Worm (Caenorhabditis elegans): ENCODE results near the gene ZC376.8.

DNA sequence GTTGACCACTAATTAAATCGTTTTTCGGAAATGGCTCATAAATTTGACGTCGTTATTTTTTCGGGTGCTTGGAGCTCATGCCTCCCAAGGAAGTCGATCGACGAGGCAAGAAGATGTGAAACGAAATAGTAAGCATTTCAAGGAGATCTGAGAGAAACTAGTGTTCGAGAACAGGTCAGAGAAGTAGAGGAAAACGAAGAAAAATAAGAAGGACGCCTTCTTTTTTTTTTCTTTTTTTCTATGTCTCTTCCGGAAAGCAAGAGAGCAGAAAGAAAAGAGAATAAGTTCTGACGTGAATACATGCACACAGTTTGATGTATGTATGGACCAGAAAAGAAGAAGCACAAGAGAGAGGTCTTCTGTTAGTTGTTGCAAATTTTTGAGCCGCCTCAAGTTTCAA, 36.4 kb upstream of the ZC376.8 start:
- TF ChIP-seq ama-1 (optimal IDR thresholded peaks at IDR 0.05): no peak
- no peak for TF ChIP-seq pes-1 (GFP tag; IDR thresholded peaks at IDR 0.05)
- no peak for TF ChIP-seq flt-1 (GFP tag; IDR thresholded peaks at IDR 0.05)
- TF ChIP-seq ceh-13 (GFP tag; optimal IDR thresholded peaks at IDR 0.05): no peak
- no peak for TF ChIP-seq aly-1 (tag; optimal IDR thresholded peaks at IDR 0.05)
- TF ChIP-seq scrt-1 (GFP tag; IDR thresholded peaks at IDR 0.05): no peak
- no peak for TF ChIP-seq ets-7 (tag; optimal IDR thresholded peaks at IDR 0.05)
- TF ChIP-seq ceh-36 (tag; optimal IDR thresholded peaks at IDR 0.05): no peak
